Worm (Caenorhabditis elegans): ENCODE measurements around the gene F59E12.15.

- TF ChIP-seq ZK546.5 (tag; optimal IDR thresholded peaks at IDR 0.05) (no peak), unc-62 (GFP tag; optimal IDR thresholded peaks at IDR 0.05) (no peak), ztf-4 (tag; optimal IDR thresholded peaks at IDR 0.05) (no peak), unc-55 (GFP tag; optimal IDR thresholded peaks at IDR 0.05) (no peak), ama-1 (optimal IDR thresholded peaks at IDR 0.05) (no peak), nhr-12 (tag; optimal IDR thresholded peaks at IDR 0.05) (no peak), skn-1 (tag; optimal IDR thresholded peaks at IDR 0.05) (no peak), nhr-77 (tag; optimal IDR thresholded peaks at IDR 0.05) (no peak)
These were observed 22.6 kb downstream of the F59E12.15 start for ce11 chrII:5605538-5605945.

Data from whole organism, L2 larva.